Worm (Caenorhabditis elegans): ENCODE data around the gene eif-2A.
A peak's percentile ranks its signal among the peaks of the same experiment; 100 is the strongest.

The eif-2A gene

DNA sequence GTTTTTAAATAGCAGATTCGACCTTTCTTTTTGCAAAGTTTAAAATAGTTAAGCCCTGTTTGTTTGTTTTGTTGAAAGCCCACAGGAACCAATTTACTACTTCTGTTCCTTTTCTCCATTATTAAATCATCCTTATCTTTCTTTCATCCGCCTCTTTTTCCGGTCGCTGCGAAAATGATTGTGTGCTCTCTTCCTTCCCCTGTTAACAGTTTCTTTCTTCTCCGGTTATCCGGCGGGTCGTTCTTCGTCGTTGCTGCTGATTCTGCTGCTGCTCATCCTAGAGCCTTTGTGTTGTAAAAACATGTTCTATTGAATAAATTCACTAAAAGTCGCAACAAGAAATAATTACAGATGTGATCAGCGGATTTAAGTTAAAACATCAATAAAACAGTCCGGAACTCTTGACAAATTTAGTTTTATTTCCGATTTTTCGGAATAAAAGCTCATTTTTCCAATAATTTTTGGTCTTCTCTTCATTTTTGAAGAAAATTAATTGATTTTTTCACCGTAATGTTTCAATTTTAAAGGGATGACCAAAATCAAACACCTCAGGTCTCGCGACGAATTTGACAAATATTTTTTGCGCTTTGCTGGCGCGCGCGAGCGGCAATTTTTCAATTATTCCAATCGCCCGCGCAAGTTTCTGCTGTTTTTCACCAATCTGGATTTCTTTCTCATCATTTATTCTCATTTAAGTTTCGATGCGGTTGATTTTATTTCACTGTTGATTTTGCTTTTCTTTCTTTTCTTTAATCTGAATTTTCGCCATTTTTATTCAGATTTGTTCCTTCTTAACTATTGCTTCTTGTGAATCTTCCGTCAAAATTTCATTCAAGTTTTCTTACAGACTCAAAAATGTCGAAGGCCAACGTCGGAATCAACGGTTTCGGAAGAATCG lies 23.1 kb upstream of the eif-2A start, which contains the start of gene gpd-1:
Gene gpd-1 (plus strand): TSS at position 848 of the 898 bp plus-strand sequence.
- TF ChIP-seq zfh-2 (GFP tag; conservative IDR thresholded peaks at IDR 0.05) (no peak), ekl-4 (GFP tag; IDR thresholded peaks at IDR 0.05) (peak; percentile 62; the same call in 1 of the 2 replicates), B0336.3 (GFP tag; IDR thresholded peaks at IDR 0.05) (peak; percentile 87), dox-1 (GFP tag; IDR thresholded peaks at IDR 0.05) (peak; percentile 80), nfya-1 (tag; optimal IDR thresholded peaks at IDR 0.05; ENCODE audit: borderline replicate concordance, insufficient read depth) (no peak), ceh-91 (GFP tag; IDR thresholded peaks at IDR 0.05) (peak; percentile 98), rcor-1 (GFP tag; IDR thresholded peaks at IDR 0.05) (peak; percentile 70), madf-10 (tag; optimal IDR thresholded peaks at IDR 0.05) (peak; percentile 14), egl-44 (GFP tag; IDR thresholded peaks at IDR 0.05) (no peak), madf-3 (GFP tag; IDR thresholded peaks at IDR 0.05) (peak; percentile 78; the same call in 1 of the 2 replicates), tbp1 (GFP tag; optimal IDR thresholded peaks at IDR 0.05) (peak; percentile 55), madf-6 (GFP tag; IDR thresholded peaks at IDR 0.05) (peak; percentile 99), F33H1.4 (GFP tag; IDR thresholded peaks at IDR 0.05) (peak; percentile 97), chd-7 (tag; optimal IDR thresholded peaks at IDR 0.05) (peak; percentile 35), lir-1 (GFP tag; conservative IDR thresholded peaks at IDR 0.05) (peak; percentile 82), mcd-1 (GFP tag; IDR thresholded peaks at IDR 0.05) (peak; percentile 62), snpc-1.1 (tag; optimal IDR thresholded peaks at IDR 0.05; ENCODE audit: insufficient read depth) (peak; percentile 44), xnd-1 (tag; optimal IDR thresholded peaks at IDR 0.05) (peak; percentile 96), nfyb-1 (GFP tag; IDR thresholded peaks at IDR 0.05) (0 out of 2 replicates have a peak, but pooled peaks have one; percentile 40), ama-1 (optimal IDR thresholded peaks at IDR 0.05) (no peak), ama-1 (GFP tag; optimal IDR thresholded peaks at IDR 0.05) (no peak), T07F8.4 (tag; optimal IDR thresholded peaks at IDR 0.05) (no peak), F10E7.11 (tag; optimal IDR thresholded peaks at IDR 0.05) (peak; percentile 53), atf-7 (tag; optimal IDR thresholded peaks at IDR 0.05) (peak; percentile 29), hsf-1 (GFP tag; IDR thresholded peaks at IDR 0.05) (peak; percentile 89), tlf-1 (GFP tag; optimal IDR thresholded peaks at IDR 0.05) (peak; percentile 89), attf-5 (GFP tag; optimal IDR thresholded peaks at IDR 0.05) (no peak), attf-3 (GFP tag; conservative IDR thresholded peaks at IDR 0.05) (0 out of 2 replicates have a peak, but pooled peaks have one; percentile 50), C17E4.6 (GFP tag; IDR thresholded peaks at IDR 0.05) (peak; percentile 60; the same call in 1 of the 2 replicates), him-1 (tag; optimal IDR thresholded peaks at IDR 0.05) (peak; percentile 13), lin-54 (GFP tag; optimal IDR thresholded peaks at IDR 0.05) (peak; percentile 83), B0035.1 (tag; optimal IDR thresholded peaks at IDR 0.05) (no peak), F37B4.10 (GFP tag; IDR thresholded peaks at IDR 0.05) (no peak), Y79H2A.3 (GFP tag; conservative IDR thresholded peaks at IDR 0.05) (peak; percentile 86), B0019.2 (GFP tag; conservative IDR thresholded peaks at IDR 0.05) (peak; percentile 93), ceh-58 (GFP tag; IDR thresholded peaks at IDR 0.05) (no peak), dpl-1 (GFP tag; optimal IDR thresholded peaks at IDR 0.05) (peak; percentile 94), ztf-25 (GFP tag; IDR thresholded peaks at IDR 0.05) (no peak), gei-17 (GFP tag; optimal IDR thresholded peaks at IDR 0.05) (no peak), Y95B8A.8 (GFP tag; IDR thresholded peaks at IDR 0.05) (peak; percentile 90), efl-1 (GFP tag; optimal IDR thresholded peaks at IDR 0.05) (peak; percentile 99), Y53G8AR.9 (GFP tag; conservative IDR thresholded peaks at IDR 0.05) (peak; percentile 81; the same call in 1 of the 2 replicates), ccch-3 (GFP tag; optimal IDR thresholded peaks at IDR 0.05) (no peak), cebp-1 (GFP tag; IDR thresholded peaks at IDR 0.05) (no peak), cebp-1 (tag; optimal IDR thresholded peaks at IDR 0.05) (peak; percentile 36), lin-35 (GFP tag; optimal IDR thresholded peaks at IDR 0.05) (peak in 2 of 3 experiments; percentile 51 to 55), ceh-40 (GFP tag; IDR thresholded peaks at IDR 0.05) (0 out of 2 replicates have a peak, but pooled peaks have one; percentile 7)
